Worm (Caenorhabditis elegans) whole organism, L4 larva: ENCODE results near the gene F52E1.2.

Source experiments
- D1046.2 ChIP-seq: fragments of 200-800 bp; sonication (Bioruptor generic); IDR thresholded peaks from 2 replicates; pipeline ENCODE4 v1.3.6; 2022; ENCODE audit warnings: missing genetic modification characterization, missing compliant biosample characterization
- F26F4.8 ChIP-seq: fragments of 200-800 bp; sonication (Bioruptor generic); conservative IDR thresholded peaks from 2 replicates; pipeline ENCODE4 v1.3.6; 2022; ENCODE audit warnings: missing genetic modification characterization, missing compliant biosample characterization
- F37D6.2 ChIP-seq: sonication (generic microtip); optimal IDR thresholded peaks from 2 replicates; lab custom pipeline; 2016; ENCODE audit warnings: mild to moderate bottlenecking, missing genetic modification characterization, missing compliant biosample characterization
- R02D3.7 ChIP-seq: fragments of 150-350 bp; sonication (generic microtip); optimal IDR thresholded peaks from 3 replicates; lab custom pipeline; 2014; ENCODE audit warnings: missing biosample characterization, missing genetic modification characterization
- Y5F2A.4 ChIP-seq: fragments of 200-800 bp; sonication (Bioruptor generic); optimal IDR thresholded peaks from 2 replicates; lab custom pipeline; 2018; ENCODE audit warnings: mild to moderate bottlenecking, missing genetic modification characterization, missing compliant biosample characterization
- ZK546.5 ChIP-seq, 2 experiments: sonication (generic microtip); optimal IDR thresholded peaks; 2 replicates each; lab custom pipeline; 2017; ENCODE audit warnings: missing biosample characterization in 2 of 2, missing genetic modification characterization in 2 of 2
- aha-1 ChIP-seq: fragments of 150-350 bp; peaks from one replicate; lab custom pipeline; 2014; ENCODE audit warnings: missing biosample characterization, missing genetic modification characterization
- aly-2 ChIP-seq: sonication (generic microtip); optimal IDR thresholded peaks from 2 replicates; lab custom pipeline; 2018; ENCODE audit warnings: missing biosample characterization, missing genetic modification characterization
- attf-4 ChIP-seq: sonication (generic microtip); optimal IDR thresholded peaks from 3 replicates; lab custom pipeline; 2017; ENCODE audit warnings: missing biosample characterization, missing genetic modification characterization
- ceh-32 ChIP-seq: sonication (generic microtip); optimal IDR thresholded peaks from 2 replicates; lab custom pipeline; 2016; ENCODE audit warnings: mild to moderate bottlenecking, missing genetic modification characterization, missing compliant biosample characterization; ENCODE audit not compliant: poor library complexity
- ceh-82 ChIP-seq: sonication (generic microtip); optimal IDR thresholded peaks from 2 replicates; lab custom pipeline; 2017; ENCODE audit warnings: missing biosample characterization, missing genetic modification characterization
- ces-1 ChIP-seq: fragments of 150-350 bp; sonication (generic microtip); optimal IDR thresholded peaks from 4 replicates; lab custom pipeline; 2014; ENCODE audit warnings: missing biosample characterization, missing genetic modification reagents, missing genetic modification characterization
- cey-2 ChIP-seq: sonication (generic microtip); optimal IDR thresholded peaks from 3 replicates; lab custom pipeline; 2017; ENCODE audit warnings: missing genetic modification characterization, mild to moderate bottlenecking, missing compliant biosample characterization, antibody characterized with exemption, borderline replicate concordance; ENCODE audit not compliant: insufficient read depth
- daf-16 ChIP-seq, 3 experiments: sonication (generic microtip); optimal IDR thresholded peaks; 2 replicates each; lab custom pipeline; 2016 to 2017; ENCODE audit warnings: missing genetic modification characterization in 3 of 3, missing genetic modification reagents in 3 of 3, mild to moderate bottlenecking in 2 of 3, missing compliant biosample characterization in 2 of 3, missing biosample characterization in 1 of 3, moderate library complexity in 1 of 3
- dmd-6 ChIP-seq: fragments of 200-800 bp; sonication (Bioruptor generic); IDR thresholded peaks from 2 replicates; pipeline ENCODE4 v1.3.6; 2022; ENCODE audit warnings: missing genetic modification reagents, missing genetic modification characterization, missing compliant biosample characterization
- dmd-8 ChIP-seq: fragments of 200-800 bp; sonication (Bioruptor generic); IDR thresholded peaks from 2 replicates; pipeline ENCODE4 v1.3.6; 2022; ENCODE audit warnings: missing genetic modification characterization, missing compliant biosample characterization
- dve-1 ChIP-seq: sonication (generic microtip); optimal IDR thresholded peaks from 2 replicates; lab custom pipeline; 2017; ENCODE audit warnings: antibody characterized with exemption, mild to moderate bottlenecking, missing genetic modification characterization, missing compliant biosample characterization; ENCODE audit not compliant: insufficient read depth
- egl-27 ChIP-seq: sonication (generic microtip); optimal IDR thresholded peaks from 3 replicates; lab custom pipeline; 2017; ENCODE audit warnings: missing biosample characterization, missing genetic modification reagents, missing genetic modification characterization
- fkh-10 ChIP-seq: fragments of 150-350 bp; optimal IDR thresholded peaks from 2 replicates; lab custom pipeline; 2014; ENCODE audit warnings: missing biosample characterization, missing genetic modification reagents, missing genetic modification characterization
- gei-8 ChIP-seq: fragments of 200-800 bp; sonication (Bioruptor generic); optimal IDR thresholded peaks from 2 replicates; lab custom pipeline; 2018; ENCODE audit warnings: mild to moderate bottlenecking, missing genetic modification characterization, missing compliant biosample characterization
- hlh-11 ChIP-seq: fragments of 200-800 bp; sonication (Bioruptor generic); optimal IDR thresholded peaks from 2 replicates; lab custom pipeline; 2018; ENCODE audit warnings: mild to moderate bottlenecking, missing genetic modification characterization, missing compliant biosample characterization
- hlh-30 ChIP-seq: sonication (generic microtip); optimal IDR thresholded peaks from 2 replicates; lab custom pipeline; 2017; ENCODE audit warnings: antibody characterized with exemption, mild to moderate bottlenecking, missing genetic modification characterization, missing compliant biosample characterization; ENCODE audit not compliant: insufficient read depth
- lin-13 ChIP-seq: fragments of 150-350 bp; optimal IDR thresholded peaks from 2 replicates; lab custom pipeline; 2014; ENCODE audit warnings: missing biosample characterization, missing genetic modification reagents, missing genetic modification characterization
- lin-15B ChIP-seq: fragments of 150-350 bp; sonication (generic microtip); optimal IDR thresholded peaks from 3 replicates; lab custom pipeline; 2014; ENCODE audit warnings: missing biosample characterization, missing genetic modification characterization
- lin-39 ChIP-seq: fragments of 150-350 bp; optimal IDR thresholded peaks from 2 replicates; lab custom pipeline; 2014; ENCODE audit warnings: missing biosample characterization, missing genetic modification reagents, missing genetic modification characterization
- lsy-2 ChIP-seq, 2 experiments: fragments of 150-350 bp in 1 of 2; sonication (generic microtip) in 1 of 2; optimal IDR thresholded peaks; 2 replicates each; lab custom pipeline; 2014 to 2017; ENCODE audit warnings: missing biosample characterization in 2 of 2, missing genetic modification characterization in 2 of 2
- madf-5 ChIP-seq, 2 experiments: fragments of 200-800 bp; sonication (Bioruptor generic); IDR thresholded peaks; 2 replicates each; pipeline ENCODE4 v1.3.6; 2022; ENCODE audit warnings: missing compliant biosample characterization in 2 of 2, missing genetic modification characterization in 2 of 2
- mdt-29 ChIP-seq: fragments of 200-800 bp; sonication (Bioruptor generic); IDR thresholded peaks from 2 replicates; pipeline ENCODE4 v1.3.6; 2022; ENCODE audit warnings: missing genetic modification reagents, missing genetic modification characterization, missing compliant biosample characterization
- mep-1 ChIP-seq: fragments of 150-350 bp; sonication (generic microtip); optimal IDR thresholded peaks from 3 replicates; lab custom pipeline; 2014; ENCODE audit warnings: missing biosample characterization, missing genetic modification characterization
- mes-2 ChIP-seq: sonication (generic microtip); optimal IDR thresholded peaks from 2 replicates; lab custom pipeline; 2016; ENCODE audit warnings: missing genotype, mild to moderate bottlenecking, missing genetic modification characterization, missing compliant biosample characterization; ENCODE audit not compliant: poor library complexity, severe bottlenecking
- nhr-11 ChIP-seq: fragments of 150-350 bp; optimal IDR thresholded peaks from 2 replicates; lab custom pipeline; 2014; ENCODE audit warnings: missing biosample characterization, missing genetic modification characterization
- nhr-111 ChIP-seq: fragments of 200-800 bp; sonication (Bioruptor generic); optimal IDR thresholded peaks from 2 replicates; lab custom pipeline; 2018; ENCODE audit warnings: mild to moderate bottlenecking, missing genetic modification characterization, missing compliant biosample characterization
- nhr-237 ChIP-seq: sonication (generic microtip); optimal IDR thresholded peaks from 2 replicates; lab custom pipeline; 2017; ENCODE audit warnings: missing biosample characterization, missing genetic modification characterization
- nhr-28 ChIP-seq: fragments of 150-350 bp; optimal IDR thresholded peaks from 2 replicates; lab custom pipeline; 2014; ENCODE audit warnings: missing biosample characterization, missing genetic modification characterization
- nhr-41 ChIP-seq: fragments of 200-800 bp; sonication (Bioruptor generic); IDR thresholded peaks from 2 replicates; pipeline ENCODE4 v1.3.6; 2022; ENCODE audit warnings: missing genetic modification reagents, missing genetic modification characterization, missing compliant biosample characterization
- nhr-48 ChIP-seq: sonication (generic microtip); optimal IDR thresholded peaks from 2 replicates; lab custom pipeline; 2016; ENCODE audit warnings: mild to moderate bottlenecking, missing genetic modification characterization, missing compliant biosample characterization
- nhr-77 ChIP-seq: fragments of 150-350 bp; optimal IDR thresholded peaks from 2 replicates; lab custom pipeline; 2014; ENCODE audit warnings: missing biosample characterization, missing genetic modification characterization
- pqm-1 ChIP-seq: sonication (generic microtip); optimal IDR thresholded peaks from 2 replicates; lab custom pipeline; 2017; ENCODE audit warnings: missing biosample characterization, missing genetic modification characterization
- spr-1 ChIP-seq: sonication (generic microtip); optimal IDR thresholded peaks from 2 replicates; lab custom pipeline; 2016; ENCODE audit warnings: mild to moderate bottlenecking, missing genetic modification characterization, missing compliant biosample characterization
- tra-1 ChIP-seq: fragments of 200-800 bp; sonication (Bioruptor generic); IDR thresholded peaks from 2 replicates; pipeline ENCODE4 v1.3.6; 2022; ENCODE audit warnings: missing genetic modification reagents, missing genetic modification characterization, missing compliant biosample characterization
- unc-62 ChIP-seq, 3 experiments: fragments of 150-350 bp in 1 of 3; sonication (generic microtip); optimal IDR thresholded peaks in 2 of 3; peaks in 1 of 3; 1 replicate in 1 of 3; 2 replicates in 2 of 3; lab custom pipeline; 2014 to 2017; ENCODE audit warnings: missing biosample characterization in 3 of 3, missing genetic modification characterization in 3 of 3, missing genetic modification reagents in 3 of 3, missing genotype in 1 of 3
- zag-1 ChIP-seq: fragments of 150-350 bp; optimal IDR thresholded peaks from 2 replicates; lab custom pipeline; 2014; ENCODE audit warnings: missing biosample characterization, missing genetic modification characterization
- zip-2 ChIP-seq: fragments of 150-350 bp; optimal IDR thresholded peaks from 2 replicates; lab custom pipeline; 2014; ENCODE audit warnings: missing biosample characterization, missing genetic modification characterization

F52E1.2 gene

DNA sequence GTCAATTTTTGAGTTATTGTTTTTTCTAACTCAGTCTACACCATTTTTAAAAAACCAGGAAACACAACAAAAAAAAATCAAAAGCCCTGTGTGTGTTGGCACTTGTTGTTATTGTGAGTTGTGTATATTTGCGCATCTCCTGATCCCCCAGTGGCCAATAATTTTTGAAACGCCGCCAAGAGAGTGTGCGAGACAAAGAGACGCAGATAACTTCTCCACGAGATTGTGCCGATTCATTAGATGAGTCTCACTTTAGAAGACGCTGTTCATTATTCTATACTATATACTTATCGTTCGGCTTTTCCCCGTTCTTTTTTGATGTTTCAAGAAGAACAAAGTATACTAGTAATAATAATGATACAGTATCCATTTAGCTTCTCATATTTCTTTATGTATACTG lies 40.3 kb downstream of the F52E1.2 start:
- peak in 1 of 2 experiments; percentile 74 for TF ChIP-seq unc-62 (GFP tag; optimal IDR thresholded peaks at IDR 0.05 in 1 of 2; lab: Kevin White, UChicago)
- TF ChIP-seq unc-62 (tag; optimal IDR thresholded peaks at IDR 0.05; lab: Kevin White, UChicago) = no peak
- no peak for TF ChIP-seq F26F4.8 (GFP tag; lab: Robert Waterston, UW)

DNA sequence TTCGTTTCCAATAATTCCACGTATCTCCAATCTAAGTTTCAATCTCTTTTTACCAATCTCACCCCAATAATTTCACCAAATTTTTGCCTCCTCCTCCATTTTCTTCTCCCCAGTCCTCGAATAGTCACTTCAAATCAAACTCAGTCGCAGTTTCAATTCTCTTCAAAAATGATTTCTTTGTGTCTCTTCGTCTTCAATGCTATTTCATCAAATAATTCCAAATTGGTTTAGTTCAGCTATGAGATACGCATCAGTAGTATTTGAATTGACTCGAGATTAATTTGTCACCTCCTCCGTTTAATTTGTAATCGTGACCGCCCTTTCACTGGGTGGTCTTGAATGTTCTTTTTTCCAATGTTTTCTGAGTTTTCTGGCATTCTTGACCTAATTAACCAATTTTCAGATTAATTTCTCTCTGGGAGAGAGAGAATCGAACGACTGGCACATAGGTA lies 44.6 kb downstream of the F52E1.2 start, which contains the start of gene T23B12.11:
Gene T23B12.11, plus strand, starts transcription at position 402 of the 452 bp plus-strand sequence.
- TF ChIP-seq nhr-41 (GFP tag; lab: Robert Waterston, UW) (no peak), lin-13 (no peak), lin-15B (tag; lab: Kevin White, UChicago) (no peak), fkh-10 (GFP tag; lab: Kevin White, UChicago) (no peak), dve-1 (tag; lab: Kevin White, UChicago) (no peak)

DNA sequence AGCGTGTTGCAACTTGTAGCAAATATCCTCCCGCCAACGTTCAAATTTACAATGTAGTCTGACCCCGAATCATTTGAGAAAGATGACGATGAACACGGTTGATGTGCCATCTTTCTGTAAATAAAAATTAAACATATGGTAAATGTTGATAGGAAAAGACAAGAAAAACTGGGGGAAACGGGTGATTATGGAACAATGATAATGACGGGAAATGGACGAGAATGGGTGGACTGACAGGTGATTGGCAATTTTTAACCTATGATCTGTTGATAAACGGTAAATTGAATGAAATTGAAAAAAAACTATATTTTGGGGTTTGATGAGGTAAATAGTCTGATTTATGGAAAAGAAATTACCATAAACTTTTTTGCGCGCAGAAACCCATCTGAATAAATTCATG lies 49.9 kb downstream of the F52E1.2 start, which contains the start of gene T23B12.6:
Gene T23B12.6, minus strand, starts transcription at position 114 of the 400 bp plus-strand sequence.
- TF ChIP-seq nhr-28 (peak; percentile 47), tra-1 (GFP tag; lab: Robert Waterston, UW) (0 out of 2 replicates have a peak, but pooled peaks have one; percentile 51), lin-39 (tag; lab: Kevin White, UChicago) (no peak), aha-1 (tag; lab: Kevin White, UChicago) (peak; percentile 69), hlh-11 (tag; lab: Kevin White, UChicago) (peak; percentile 59), Y5F2A.4 (GFP tag; lab: Kevin White, UChicago) (no peak), unc-62 (GFP tag; optimal IDR thresholded peaks at IDR 0.05 in 1 of 2; lab: Kevin White, UChicago) (peak in 1 of 2 experiments; percentile 31), unc-62 (tag; optimal IDR thresholded peaks at IDR 0.05; lab: Kevin White, UChicago) (no peak), daf-16 (GFP tag; optimal IDR thresholded peaks at IDR 0.05; lab: Kevin White, UChicago) (no peak), daf-16 (tag; optimal IDR thresholded peaks at IDR 0.05; lab: Kevin White, UChicago) (peak; percentile 86), nhr-77 (tag; lab: Kevin White, UChicago) (peak; percentile 70), nhr-111 (GFP tag; lab: Kevin White, UChicago) (no peak), pqm-1 (tag; lab: Kevin White, UChicago) (peak; percentile 37), dmd-6 (GFP tag; lab: Robert Waterston, UW) (peak; percentile 88)

DNA sequence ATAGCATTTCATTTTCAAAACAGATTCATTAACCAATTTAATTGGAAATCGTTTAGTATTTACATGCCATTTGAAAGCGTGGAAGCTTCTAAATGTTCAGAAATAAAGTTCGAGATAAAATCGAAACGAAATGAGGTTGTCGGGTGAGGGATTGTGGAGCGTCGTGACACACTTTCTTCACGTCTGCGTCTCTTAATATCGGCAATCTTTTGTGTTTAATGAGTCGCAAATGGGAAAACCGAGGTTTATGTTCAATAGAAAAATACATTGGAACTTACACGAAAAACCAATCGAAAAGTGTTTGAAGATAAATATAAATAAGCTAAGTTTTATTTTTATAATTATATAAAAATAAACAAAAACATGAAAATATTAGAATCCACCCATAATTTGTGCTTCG lies 50.4 kb downstream of the F52E1.2 start:
- TF ChIP-seq nhr-41 (GFP tag; lab: Robert Waterston, UW) (no peak), nhr-28 (no peak), ces-1 (GFP tag; lab: Kevin White, UChicago) (no peak), madf-5 (GFP tag; IDR thresholded peaks at IDR 0.05; lab: Robert Waterston, UW) (no peak), egl-27 (tag; lab: Kevin White, UChicago) (no peak), F37D6.2 (tag; lab: Kevin White, UChicago) (no peak), aha-1 (tag; lab: Kevin White, UChicago) (peak; percentile 9), mep-1 (tag; lab: Kevin White, UChicago) (peak; percentile 15), dmd-8 (GFP tag; lab: Robert Waterston, UW) (no peak), zip-2 (no peak), nhr-11 (tag; lab: Kevin White, UChicago) (no peak), ZK546.5 (tag; optimal IDR thresholded peaks at IDR 0.05; lab: Kevin White, UChicago) (no peak), attf-4 (tag; lab: Kevin White, UChicago) (no peak), fkh-10 (GFP tag; lab: Kevin White, UChicago) (no peak), pqm-1 (tag; lab: Kevin White, UChicago) (no peak), zag-1 (tag; lab: Kevin White, UChicago) (no peak), gei-8 (GFP tag; lab: Kevin White, UChicago) (no peak), hlh-30 (peak; percentile 55), mdt-29 (GFP tag; lab: Robert Waterston, UW) (no peak), ceh-82 (tag; lab: Kevin White, UChicago) (no peak), aly-2 (tag; lab: Kevin White, UChicago) (no peak), D1046.2 (GFP tag; lab: Robert Waterston, UW) (no peak), nhr-48 (tag; lab: Kevin White, UChicago) (no peak), ceh-32 (tag; lab: Kevin White, UChicago) (no peak), spr-1 (tag; lab: Kevin White, UChicago) (no peak), cey-2 (tag; lab: Kevin White, UChicago) (no peak), mes-2 (tag; lab: Kevin White, UChicago) (peak; percentile 28), nhr-237 (no peak), lsy-2 (tag; optimal IDR thresholded peaks at IDR 0.05; lab: Kevin White, UChicago) (peak in 1 of 2 experiments; percentile 17), dve-1 (tag; lab: Kevin White, UChicago) (peak; percentile 8), R02D3.7 (tag; lab: Kevin White, UChicago) (no peak), dmd-6 (GFP tag; lab: Robert Waterston, UW) (no peak)
